Fruit fly (Drosophila melanogaster) whole organism, prepupa: ENCODE data around the gene mthl1.

Source experiments
- CG34406 ChIP-seq: fragments of 200-800 bp; sonication (Bioruptor generic); optimal IDR thresholded peaks from 3 replicates; lab custom pipeline; 2016; ENCODE audit warnings: missing biosample characterization, missing genetic modification characterization
- CG3919 ChIP-seq: fragments of 200-800 bp; sonication (Bioruptor generic); optimal IDR thresholded peaks from 3 replicates; lab custom pipeline; 2016; ENCODE audit warnings: missing biosample characterization, missing genetic modification characterization
- CG4318 ChIP-seq: fragments of 200-800 bp; sonication (Bioruptor generic); optimal IDR thresholded peaks from 3 replicates; lab custom pipeline; 2017; ENCODE audit warnings: missing biosample characterization, mild to moderate bottlenecking, missing genetic modification characterization
- CG8119 ChIP-seq: fragments of 200-800 bp; sonication (Bioruptor generic); IDR thresholded peaks from 3 replicates; pipeline ENCODE4 v1.3.6; 2022; ENCODE audit warnings: missing biosample characterization, missing genetic modification characterization
- CG8632 ChIP-seq: fragments of 200-800 bp; sonication (Bioruptor generic); optimal IDR thresholded peaks from 3 replicates; lab custom pipeline; 2016; ENCODE audit warnings: missing biosample characterization, missing genetic modification characterization
- Ets21C ChIP-seq: fragments of 200-800 bp; sonication (Bioruptor generic); optimal IDR thresholded peaks from 3 replicates; lab custom pipeline; 2016; ENCODE audit warnings: missing biosample characterization, missing genetic modification characterization
- Gug ChIP-seq: fragments of 200-800 bp; sonication (Bioruptor generic); IDR thresholded peaks from 2 replicates; pipeline ENCODE4 v1.3.6; 2022; ENCODE audit warnings: missing biosample characterization, missing genetic modification characterization
- cyc ChIP-seq: fragments of 200-800 bp; sonication (Bioruptor generic); optimal IDR thresholded peaks from 3 replicates; lab custom pipeline; 2016; ENCODE audit warnings: missing biosample characterization, missing genetic modification characterization

DNA sequence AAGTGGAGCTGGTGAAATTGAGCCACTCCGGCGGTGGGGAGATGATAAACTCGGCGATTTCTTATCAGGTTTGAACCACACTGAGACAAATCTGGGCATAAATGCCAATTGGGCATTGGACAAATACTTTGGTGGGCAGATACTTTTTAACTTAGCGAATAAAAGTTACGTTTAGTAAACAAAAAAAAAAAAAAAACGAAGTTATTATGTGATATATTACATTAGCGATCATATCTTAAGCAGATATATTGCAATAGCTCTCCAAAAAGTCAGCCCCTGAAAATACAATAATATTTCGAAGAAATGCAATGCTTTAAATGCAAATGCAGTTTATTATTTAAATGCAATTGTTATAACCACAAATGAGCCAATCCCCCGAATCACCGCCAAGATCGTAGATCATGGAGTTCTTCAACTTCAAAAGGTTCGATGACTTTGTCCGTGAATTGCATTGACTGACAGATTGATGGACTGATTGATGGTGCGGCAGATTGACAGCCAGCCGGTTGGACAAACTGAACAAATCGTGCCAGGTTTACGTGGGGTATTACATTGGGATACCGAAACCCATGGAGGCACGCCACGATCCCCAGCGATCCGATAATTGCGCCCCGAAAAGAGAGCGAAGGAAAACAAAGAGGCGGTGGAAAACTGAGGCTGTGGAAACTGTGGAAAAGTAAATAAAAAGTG lies 57.3 kb downstream of the mthl1 start:
- TF ChIP-seq CG3919 = no peak
- no peak for TF ChIP-seq cyc (GFP tag; lab: Kevin White, UChicago)
- TF ChIP-seq Gug (GFP tag; lab: Robert Waterston, UW) = no peak
- TF ChIP-seq CG8119 = no peak
- TF ChIP-seq CG34406 (GFP tag; lab: Kevin White, UChicago) = no peak
- no peak for TF ChIP-seq CG8632 (GFP tag; lab: Kevin White, UChicago)
- TF ChIP-seq CG4318 = peak; percentile 11
- TF ChIP-seq Ets21C (GFP tag; lab: Kevin White, UChicago) = no peak
